Worm (Caenorhabditis elegans): ENCODE data around the gene pqn-65.

DNA sequence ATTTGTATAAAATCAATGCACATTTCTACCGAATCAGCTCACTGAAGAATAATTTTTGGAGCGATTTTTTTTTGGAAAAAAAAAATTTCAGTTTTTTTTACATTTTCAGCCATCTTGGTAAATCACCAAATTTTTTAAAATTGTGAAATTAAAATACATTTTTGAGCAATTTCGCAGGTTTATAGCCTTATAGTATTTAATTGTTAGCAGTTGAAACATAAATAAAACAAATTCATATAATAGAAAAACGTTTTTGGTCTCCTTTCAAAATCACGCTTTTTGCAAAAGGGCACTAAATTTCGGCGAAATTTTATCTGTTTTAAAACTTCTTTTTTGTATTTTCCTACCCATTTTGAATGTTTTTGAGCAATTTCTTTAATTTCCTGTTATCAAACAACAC, 40.9 kb downstream of the pqn-65 start:
- TF ChIP-seq T22C8.4 (GFP tag; IDR thresholded peaks at IDR 0.05) (no peak), cog-1 (tag; optimal IDR thresholded peaks at IDR 0.05) (no peak), tab-1 (GFP tag; IDR thresholded peaks at IDR 0.05) (no peak), klf-2 (GFP tag; conservative IDR thresholded peaks at IDR 0.05) (no peak)

Measured in whole organism, midembryonic.